Worm (Caenorhabditis elegans) whole organism, early embryonic: Measurements from ENCODE around the gene ttr-46.

Experiments
- B0310.2 ChIP-seq: sonication (generic microtip); optimal IDR thresholded peaks from 2 replicates; lab custom pipeline; 2016; ENCODE audit warnings: mild to moderate bottlenecking, missing genetic modification characterization, missing compliant biosample characterization
- F13C5.2 ChIP-seq: sonication (generic microtip); optimal IDR thresholded peaks from 2 replicates; lab custom pipeline; 2017; ENCODE audit warnings: mild to moderate bottlenecking, missing genetic modification characterization, inconsistent platforms, missing compliant biosample characterization
- aly-1 ChIP-seq: sonication (generic microtip); optimal IDR thresholded peaks from 2 replicates; lab custom pipeline; 2016; ENCODE audit warnings: missing genetic modification characterization, missing compliant biosample characterization
- ama-1 ChIP-seq: fragments of 150-350 bp; optimal IDR thresholded peaks from 2 replicates; lab custom pipeline; 2014
- ceh-13 ChIP-seq: fragments of 200-800 bp; sonication (Bioruptor generic); optimal IDR thresholded peaks from 2 replicates; lab custom pipeline; 2018; ENCODE audit warnings: mild to moderate bottlenecking, missing genetic modification characterization, missing compliant biosample characterization
- ets-7 ChIP-seq: sonication (generic microtip); optimal IDR thresholded peaks from 2 replicates; lab custom pipeline; 2016; ENCODE audit warnings: missing genotype, missing genetic modification characterization, missing compliant biosample characterization
- flt-1 ChIP-seq: fragments of 200-800 bp; sonication (Bioruptor generic); IDR thresholded peaks from 2 replicates; pipeline ENCODE4 v1.3.6; 2022; ENCODE audit warnings: missing genetic modification characterization, missing compliant biosample characterization
- hmbx-1 ChIP-seq: sonication (generic microtip); optimal IDR thresholded peaks from 2 replicates; lab custom pipeline; 2016; ENCODE audit warnings: mild to moderate bottlenecking, missing genetic modification characterization, missing compliant biosample characterization
- hnd-1 ChIP-seq: sonication (generic microtip); optimal IDR thresholded peaks from 2 replicates; lab custom pipeline; 2016; ENCODE audit warnings: missing genetic modification characterization, missing compliant biosample characterization
- pes-1 ChIP-seq: fragments of 200-800 bp; sonication (Bioruptor generic); IDR thresholded peaks from 2 replicates; pipeline ENCODE4 v1.3.6; 2022; ENCODE audit warnings: missing genetic modification reagents, missing genetic modification characterization, missing compliant biosample characterization
- scrt-1 ChIP-seq: fragments of 200-800 bp; sonication (Bioruptor generic); IDR thresholded peaks from 2 replicates; pipeline ENCODE4 v1.3.6; 2022; ENCODE audit warnings: missing genetic modification characterization, missing compliant biosample characterization
- tbx-37 ChIP-seq: fragments of 200-800 bp; sonication (Bioruptor generic); conservative IDR thresholded peaks from 2 replicates; pipeline ENCODE4 v1.3.6; 2022; ENCODE audit warnings: missing genetic modification reagents, missing genetic modification characterization, missing compliant biosample characterization
- tra-4 ChIP-seq: sonication (generic microtip); optimal IDR thresholded peaks from 2 replicates; lab custom pipeline; 2017; ENCODE audit warnings: missing genetic modification characterization, missing compliant biosample characterization

DNA sequence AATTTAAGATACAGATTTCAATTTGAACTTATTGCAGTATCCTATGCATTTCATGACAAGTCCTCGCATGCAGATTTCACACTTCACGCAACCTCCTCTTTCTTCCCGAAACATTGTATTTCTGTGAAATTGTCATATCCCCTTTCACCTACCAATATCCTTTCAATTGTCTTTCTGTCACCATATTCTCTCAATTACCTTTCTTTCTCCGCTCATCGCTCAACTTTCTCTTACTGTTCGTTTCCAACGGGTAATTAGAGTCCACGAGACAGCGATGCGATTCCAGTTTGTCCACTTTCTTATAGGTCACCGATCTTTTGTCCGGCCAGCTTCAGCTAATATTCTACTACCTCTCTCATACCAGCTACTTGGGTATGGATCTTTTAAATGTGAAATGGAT is 1.4 kb downstream of the ttr-46 start, which contains the start of gene mam-5:
- TF ChIP-seq flt-1 (GFP tag; lab: Robert Waterston, UW): no peak
- TF ChIP-seq hnd-1: no peak
- no peak for TF ChIP-seq ama-1 (lab: Kevin White, UChicago)
- no peak for TF ChIP-seq ets-7
- no peak for TF ChIP-seq scrt-1 (GFP tag; lab: Robert Waterston, UW)
- TF ChIP-seq tbx-37 (GFP tag; lab: Robert Waterston, UW): no peak
- TF ChIP-seq hmbx-1 (tag; lab: Kevin White, UChicago): no peak
- no peak for TF ChIP-seq F13C5.2 (tag; lab: Kevin White, UChicago)
- no peak for TF ChIP-seq tra-4
- TF ChIP-seq pes-1 (GFP tag; lab: Robert Waterston, UW): no peak
- TF ChIP-seq B0310.2 (tag; lab: Kevin White, UChicago): no peak
- TF ChIP-seq ceh-13 (GFP tag; lab: Kevin White, UChicago): no peak
- no peak for TF ChIP-seq aly-1
